Fruit fly (Drosophila melanogaster) whole organism, wandering third instar larva: ENCODE data around the gene Mco1.

Source experiments
- CG9705 ChIP-seq: fragments of 200-800 bp; sonication (Bioruptor generic); optimal IDR thresholded peaks from 2 replicates; lab custom pipeline; 2018; ENCODE audit warnings: missing biosample characterization, mild to moderate bottlenecking, missing genetic modification characterization
- Myc ChIP-seq: fragments of >200 bp; optimal IDR thresholded peaks from 2 replicates; lab custom pipeline; 2017
- N ChIP-seq: fragments of >200 bp; optimal IDR thresholded peaks from 2 replicates; lab custom pipeline; 2018; ENCODE audit warnings: missing biosample characterization, missing external identifiers, missing genetic modification characterization
- dmrt93B ChIP-seq: fragments of 200-800 bp; sonication (Bioruptor generic); optimal IDR thresholded peaks from 2 replicates; lab custom pipeline; 2018; ENCODE audit warnings: missing biosample characterization, mild to moderate bottlenecking, missing genetic modification characterization
- foxo ChIP-seq, 2 experiments: fragments of 200-800 bp; sonication (Bioruptor generic); optimal IDR thresholded peaks; 2 replicates in 1 of 2; 3 replicates in 1 of 2; lab custom pipeline; 2016 to 2017; ENCODE audit warnings: missing biosample characterization in 2 of 2, missing genetic modification characterization in 2 of 2
- fru ChIP-seq: fragments of 200-800 bp; sonication (Bioruptor generic); optimal IDR thresholded peaks from 3 replicates; lab custom pipeline; 2016; ENCODE audit warnings: missing biosample characterization, mild to moderate bottlenecking, missing genetic modification characterization
- h ChIP-seq: fragments of 200-800 bp; sonication (Bioruptor generic); optimal IDR thresholded peaks from 3 replicates; lab custom pipeline; 2016; ENCODE audit warnings: missing biosample characterization, mild to moderate bottlenecking, missing genetic modification characterization
- lola ChIP-seq: fragments of >200 bp; optimal IDR thresholded peaks from 2 replicates; lab custom pipeline; 2017; ENCODE audit warnings: missing biosample characterization, missing genetic modification characterization
- pan ChIP-seq: fragments of >200 bp; optimal IDR thresholded peaks from 2 replicates; lab custom pipeline; 2017
- psq ChIP-seq: fragments of 200-800 bp; sonication (Bioruptor generic); optimal IDR thresholded peaks from 3 replicates; lab custom pipeline; 2017; ENCODE audit warnings: missing biosample characterization, mild to moderate bottlenecking, missing genetic modification characterization, moderate library complexity
- rgr ChIP-seq: fragments of 200-800 bp; sonication (Bioruptor generic); optimal IDR thresholded peaks from 3 replicates; lab custom pipeline; 2016; ENCODE audit warnings: missing biosample characterization, mild to moderate bottlenecking, missing genetic modification characterization
- sv ChIP-seq: fragments of 200-800 bp; sonication (Bioruptor generic); optimal IDR thresholded peaks from 3 replicates; lab custom pipeline; 2016; ENCODE audit warnings: missing biosample characterization, missing genetic modification characterization
- usp ChIP-seq: fragments of >200 bp; optimal IDR thresholded peaks from 2 replicates; lab custom pipeline; 2017; ENCODE audit warnings: missing biosample characterization, missing genetic modification characterization
- woc ChIP-seq: sonication (Bioruptor generic); optimal IDR thresholded peaks from 2 replicates; lab custom pipeline; 2016; ENCODE audit warnings: missing biosample characterization, mild to moderate bottlenecking, missing genetic modification characterization

- no peak for TF ChIP-seq lola
- no peak for TF ChIP-seq woc (GFP tag; lab: Kevin White, UChicago)
- TF ChIP-seq N (GFP tag; lab: Kevin White, UChicago), result no peak
- no peak for TF ChIP-seq h (GFP tag; lab: Kevin White, UChicago)
- TF ChIP-seq pan (lab: Kevin White, UChicago), result no peak
- TF ChIP-seq sv, result no peak
- TF ChIP-seq Myc (lab: Kevin White, UChicago), result no peak
- TF ChIP-seq usp (GFP tag; lab: Kevin White, UChicago), result no peak
- TF ChIP-seq psq (GFP tag; lab: Kevin White, UChicago), result no peak
- no peak for TF ChIP-seq dmrt93B (GFP tag; lab: Kevin White, UChicago)
- TF ChIP-seq foxo (GFP tag; optimal IDR thresholded peaks at IDR 0.05; lab: Kevin White, UChicago), result no peak
- no peak for TF ChIP-seq fru (GFP tag; lab: Kevin White, UChicago)
- no peak for TF ChIP-seq rgr (GFP tag; lab: Kevin White, UChicago)
- no peak for TF ChIP-seq CG9705 (GFP tag; lab: Kevin White, UChicago)
These were observed 4.3 kb downstream of the Mco1 start for dm6 chr2L:9420660-9421059.
